Worm (Caenorhabditis elegans) whole organism, L4 larva: Measurements from ENCODE around the gene col-161.

ENCODE experiments used
- daf-19 ChIP-seq: fragments of 200-800 bp; sonication (Bioruptor generic); conservative IDR thresholded peaks from 2 replicates; pipeline ENCODE4 v1.3.6; 2022; ENCODE audit warnings: missing genetic modification characterization, missing compliant biosample characterization
- dmd-6 ChIP-seq: fragments of 200-800 bp; sonication (Bioruptor generic); IDR thresholded peaks from 2 replicates; pipeline ENCODE4 v1.3.6; 2022; ENCODE audit warnings: missing genetic modification reagents, missing genetic modification characterization, missing compliant biosample characterization
- gei-8 ChIP-seq: fragments of 200-800 bp; sonication (Bioruptor generic); optimal IDR thresholded peaks from 2 replicates; lab custom pipeline; 2018; ENCODE audit warnings: mild to moderate bottlenecking, missing genetic modification characterization, missing compliant biosample characterization
- lir-3 ChIP-seq: sonication (generic microtip); optimal IDR thresholded peaks from 2 replicates; lab custom pipeline; 2016; ENCODE audit warnings: mild to moderate bottlenecking, missing genetic modification characterization, missing compliant biosample characterization
- mep-1 ChIP-seq: fragments of 150-350 bp; sonication (generic microtip); optimal IDR thresholded peaks from 3 replicates; lab custom pipeline; 2014; ENCODE audit warnings: missing biosample characterization, missing genetic modification characterization
- nhr-237 ChIP-seq: sonication (generic microtip); optimal IDR thresholded peaks from 2 replicates; lab custom pipeline; 2017; ENCODE audit warnings: missing biosample characterization, missing genetic modification characterization
- nhr-77 ChIP-seq: fragments of 150-350 bp; optimal IDR thresholded peaks from 2 replicates; lab custom pipeline; 2014; ENCODE audit warnings: missing biosample characterization, missing genetic modification characterization
- pqm-1 ChIP-seq: sonication (generic microtip); optimal IDR thresholded peaks from 2 replicates; lab custom pipeline; 2017; ENCODE audit warnings: missing biosample characterization, missing genetic modification characterization
- unc-130 ChIP-seq: sonication (generic microtip); optimal IDR thresholded peaks from 2 replicates; lab custom pipeline; 2016; ENCODE audit warnings: missing genetic modification reagents, missing genetic modification characterization, missing compliant biosample characterization

DNA sequence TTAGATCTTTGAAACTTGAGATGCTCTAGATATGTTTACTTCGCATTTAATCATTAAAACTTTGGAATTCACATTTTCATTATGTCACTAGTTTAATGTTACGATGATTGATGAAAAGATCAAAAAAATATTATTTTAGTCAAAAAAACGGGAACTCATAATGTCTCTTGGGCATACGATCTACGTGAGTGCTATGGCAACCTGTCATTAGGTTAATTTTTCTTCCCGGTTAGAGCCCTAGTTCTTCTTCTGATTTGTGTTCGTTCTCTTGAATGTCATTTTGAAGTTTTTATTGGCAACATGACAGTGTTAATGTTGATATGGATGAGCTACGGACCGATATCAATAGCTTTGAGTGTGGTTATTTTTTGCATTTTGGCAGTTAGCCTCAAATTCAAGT is 45.6 kb upstream of the col-161 start, which contains the start of gene srg-46:
- no peak for TF ChIP-seq mep-1 (tag; lab: Kevin White, UChicago)
- no peak for TF ChIP-seq nhr-77
- no peak for TF ChIP-seq unc-130
- no peak for TF ChIP-seq dmd-6
- no peak for TF ChIP-seq lir-3 (tag; lab: Kevin White, UChicago)
- TF ChIP-seq nhr-237, result no peak
- no peak for TF ChIP-seq daf-19 (GFP tag; lab: Robert Waterston, UW)
- TF ChIP-seq gei-8, result no peak
- no peak for TF ChIP-seq pqm-1
